Fruit fly (Drosophila melanogaster) whole organism, embryonic: ENCODE measurements around the gene trr.
A peak's percentile ranks its signal among the peaks of the same experiment; 100 is the strongest.

Source experiments
- Awh ChIP-seq: fragments of 200-800 bp; sonication (Bioruptor generic); IDR thresholded peaks from 2 replicates; pipeline ENCODE4, ENCODE4 v1.3.6; 2022; ENCODE audit warnings: missing biosample characterization, missing genetic modification characterization
- CG12942 ChIP-seq: fragments of 200-800 bp; sonication (Bioruptor generic); optimal IDR thresholded peaks from 3 replicates; lab custom pipeline; 2016; ENCODE audit warnings: missing biosample characterization, missing genetic modification characterization
- CG16863 ChIP-seq: fragments of 200-800 bp; sonication (Bioruptor generic); optimal IDR thresholded peaks from 3 replicates; lab custom pipeline; 2016; ENCODE audit warnings: missing biosample characterization, missing genetic modification characterization
- CG17361 ChIP-seq: fragments of 200-800 bp; sonication (Bioruptor generic); IDR thresholded peaks from 3 replicates; pipeline ENCODE4 v1.3.6; 2022; ENCODE audit warnings: missing biosample characterization, missing genetic modification characterization
- CG17612 ChIP-seq: fragments of 200-800 bp; sonication (Bioruptor generic); IDR thresholded peaks from 2 replicates; pipeline ENCODE4 v1.3.6; 2022; ENCODE audit warnings: missing biosample characterization, missing genetic modification characterization
- CG18619 ChIP-seq: fragments of 200-800 bp; sonication (Bioruptor generic); optimal IDR thresholded peaks from 3 replicates; lab custom pipeline; 2017; ENCODE audit warnings: missing biosample characterization, mild to moderate bottlenecking, missing genetic modification characterization
- CG2116 ChIP-seq: fragments of 200-800 bp; sonication (Bioruptor generic); optimal IDR thresholded peaks from 3 replicates; lab custom pipeline; 2018; ENCODE audit warnings: missing biosample characterization, mild to moderate bottlenecking, missing genetic modification characterization
- CG2120 ChIP-seq: fragments of 200-800 bp; sonication (Bioruptor generic); optimal IDR thresholded peaks from 3 replicates; lab custom pipeline; 2016; ENCODE audit warnings: missing biosample characterization, missing genetic modification characterization
- CG30403 ChIP-seq: fragments of 200-800 bp; sonication (Bioruptor generic); optimal IDR thresholded peaks from 3 replicates; lab custom pipeline; 2016; ENCODE audit warnings: missing biosample characterization, missing genetic modification characterization
- CG3065 ChIP-seq: fragments of 200-800 bp; sonication (Bioruptor generic); optimal IDR thresholded peaks from 2 replicates; lab custom pipeline; 2016; ENCODE audit warnings: missing biosample characterization, missing genetic modification characterization
- CG32532 ChIP-seq: fragments of 200-800 bp; sonication (Bioruptor generic); IDR thresholded peaks from 2 replicates; pipeline ENCODE4 v1.3.6; 2022; ENCODE audit warnings: missing biosample characterization, missing genetic modification characterization
- CG3847 ChIP-seq: fragments of 200-800 bp; sonication (Bioruptor generic); IDR thresholded peaks from 2 replicates; pipeline ENCODE4 v1.3.6; 2022; ENCODE audit warnings: missing biosample characterization, missing genetic modification characterization
- CG6175 ChIP-seq: fragments of 200-800 bp; sonication (Bioruptor generic); IDR thresholded peaks from 3 replicates; pipeline ENCODE4 v1.3.6; 2022; ENCODE audit warnings: missing biosample characterization, missing genetic modification characterization
- CG7839 ChIP-seq: fragments of 200-800 bp; sonication (Bioruptor generic); optimal IDR thresholded peaks from 3 replicates; lab custom pipeline; 2018; ENCODE audit warnings: missing biosample characterization, mild to moderate bottlenecking, missing genetic modification characterization, moderate library complexity
- CG7987 ChIP-seq: fragments of 200-800 bp; sonication (Bioruptor generic); optimal IDR thresholded peaks from 2 replicates; lab custom pipeline; 2018; ENCODE audit warnings: missing biosample characterization, mild to moderate bottlenecking, missing genetic modification characterization, moderate library complexity
- CG9215 ChIP-seq: fragments of 200-800 bp; sonication (Bioruptor generic); IDR thresholded peaks from 2 replicates; pipeline ENCODE4 v1.3.6; 2022; ENCODE audit warnings: missing biosample characterization, missing genetic modification characterization
- CG9797 ChIP-seq: fragments of 200-800 bp; sonication (Bioruptor generic); optimal IDR thresholded peaks from 3 replicates; lab custom pipeline; 2018; ENCODE audit warnings: missing biosample characterization, mild to moderate bottlenecking, missing genetic modification characterization
- CTCF ChIP-seq: fragments of 200-800 bp; sonication (Bioruptor generic); optimal IDR thresholded peaks from 2 replicates; lab custom pipeline; 2017; ENCODE audit warnings: missing biosample characterization, mild to moderate bottlenecking, missing genetic modification characterization, moderate library complexity
- Doc2 ChIP-seq: fragments of 200-800 bp; sonication (Bioruptor generic); IDR thresholded peaks from 2 replicates; pipeline ENCODE4 v1.3.6; 2022; ENCODE audit warnings: missing biosample characterization, missing genetic modification characterization
- Dp ChIP-seq: fragments of 200-800 bp; sonication (Bioruptor generic); optimal IDR thresholded peaks from 2 replicates; lab custom pipeline; 2018; ENCODE audit warnings: missing biosample characterization, mild to moderate bottlenecking, missing genetic modification characterization, moderate library complexity
- E2f2 ChIP-seq: fragments of 200-800 bp; sonication (Bioruptor generic); IDR thresholded peaks from 2 replicates; pipeline ENCODE4 v1.3.6; 2022; ENCODE audit warnings: missing biosample characterization, missing genetic modification characterization
- Hand ChIP-seq: fragments of 200-800 bp; sonication (Bioruptor generic); optimal IDR thresholded peaks from 2 replicates; lab custom pipeline; 2017; ENCODE audit warnings: mild to moderate bottlenecking, missing biosample characterization, missing genetic modification reagents, missing genetic modification characterization
- Hsf ChIP-seq: fragments of 200-800 bp; sonication (Bioruptor generic); optimal IDR thresholded peaks from 3 replicates; lab custom pipeline; 2016; ENCODE audit warnings: missing biosample characterization, missing genetic modification characterization
- Kr ChIP-seq: fragments of 200-800 bp; sonication (Bioruptor generic); optimal IDR thresholded peaks from 2 replicates; lab custom pipeline; 2017; ENCODE audit warnings: missing biosample characterization, mild to moderate bottlenecking, missing genetic modification characterization
- Myb ChIP-seq: fragments of 200-800 bp; sonication (Bioruptor generic); optimal IDR thresholded peaks from 2 replicates; lab custom pipeline; 2016; ENCODE audit warnings: missing biosample characterization, missing genetic modification characterization
- Nf-YC ChIP-seq: fragments of 200-800 bp; optimal IDR thresholded peaks from 3 replicates; lab custom pipeline; 2019; ENCODE audit warnings: missing biosample characterization, mild to moderate bottlenecking, missing genetic modification characterization, moderate library complexity
- Sin3A ChIP-seq: fragments of >200 bp; optimal IDR thresholded peaks from 2 replicates; lab custom pipeline; 2018
- Sry-β ChIP-seq: fragments of 200-800 bp; sonication (Bioruptor generic); optimal IDR thresholded peaks from 2 replicates; lab custom pipeline; 2018; ENCODE audit warnings: missing biosample characterization, mild to moderate bottlenecking, missing genetic modification characterization, moderate library complexity
- Sry-δ ChIP-seq: fragments of 200-800 bp; sonication (Bioruptor generic); optimal IDR thresholded peaks from 2 replicates; lab custom pipeline; 2016; ENCODE audit warnings: missing biosample characterization, missing genetic modification characterization
- YL-1 ChIP-seq: fragments of 200-800 bp; sonication (Bioruptor generic); optimal IDR thresholded peaks from 3 replicates; lab custom pipeline; 2017; ENCODE audit warnings: missing biosample characterization, mild to moderate bottlenecking, missing genetic modification characterization
- btn ChIP-seq: fragments of 200-800 bp; sonication (Bioruptor generic); optimal IDR thresholded peaks from 2 replicates; lab custom pipeline; 2016; ENCODE audit warnings: missing biosample characterization, missing genetic modification characterization
- chm ChIP-seq: fragments of 200-800 bp; sonication (Bioruptor generic); IDR thresholded peaks from 2 replicates; pipeline ENCODE4 v1.3.6; 2022; ENCODE audit warnings: missing biosample characterization, missing genetic modification characterization
- crol ChIP-seq: fragments of 200-800 bp; sonication (Bioruptor generic); IDR thresholded peaks from 2 replicates; pipeline ENCODE4 v1.3.6; 2022; ENCODE audit warnings: missing biosample characterization, missing genetic modification characterization
- cwo ChIP-seq: fragments of 200-800 bp; sonication (Bioruptor generic); optimal IDR thresholded peaks from 3 replicates; lab custom pipeline; 2017; ENCODE audit warnings: missing biosample characterization, missing genetic modification characterization, mild to moderate bottlenecking, moderate library complexity, missing genetic modification reagents
- ewg ChIP-seq: fragments of 200-800 bp; sonication (Bioruptor generic); optimal IDR thresholded peaks from 3 replicates; lab custom pipeline; 2017; ENCODE audit warnings: mild to moderate bottlenecking, missing biosample characterization, missing genetic modification reagents, missing genetic modification characterization
- insv ChIP-seq, 2 experiments: fragments of 200-800 bp; sonication (Bioruptor generic); optimal IDR thresholded peaks; 3 replicates each; lab custom pipeline; 2016 to 2018; ENCODE audit warnings: missing biosample characterization in 2 of 2, missing genetic modification characterization in 2 of 2
- mam ChIP-seq: fragments of 200-800 bp; sonication (Bioruptor generic); optimal IDR thresholded peaks from 3 replicates; lab custom pipeline; 2016; ENCODE audit warnings: missing biosample characterization, missing genetic modification characterization
- pb ChIP-seq: fragments of 200-800 bp; sonication (Bioruptor generic); optimal IDR thresholded peaks from 3 replicates; lab custom pipeline; 2016; ENCODE audit warnings: missing biosample characterization, missing genetic modification characterization
- pros ChIP-seq: fragments of 200-800 bp; sonication (Bioruptor generic); optimal IDR thresholded peaks from 3 replicates; lab custom pipeline; 2019; ENCODE audit warnings: missing biosample characterization, mild to moderate bottlenecking, missing genetic modification characterization, moderate library complexity
- pzg ChIP-seq: fragments of 200-800 bp; sonication (Bioruptor generic); optimal IDR thresholded peaks from 3 replicates; lab custom pipeline; 2018; ENCODE audit warnings: missing biosample characterization, mild to moderate bottlenecking, missing genetic modification characterization, moderate library complexity
- ranshi ChIP-seq: fragments of 200-800 bp; sonication (Bioruptor generic); IDR thresholded peaks from 2 replicates; pipeline ENCODE4 v1.3.6; 2022; ENCODE audit warnings: missing biosample characterization, missing genetic modification characterization
- row ChIP-seq: fragments of 200-800 bp; sonication (Bioruptor generic); IDR thresholded peaks from 3 replicates; pipeline ENCODE4 v1.3.6; 2022; ENCODE audit warnings: missing biosample characterization, missing genetic modification characterization
- stwl ChIP-seq: fragments of 200-800 bp; sonication (Bioruptor generic); optimal IDR thresholded peaks from 3 replicates; lab custom pipeline; 2018; ENCODE audit warnings: missing biosample characterization, mild to moderate bottlenecking, missing genetic modification characterization, moderate library complexity
- tgo ChIP-seq: fragments of 200-800 bp; sonication (Bioruptor generic); IDR thresholded peaks from 3 replicates; pipeline ENCODE4 v1.3.6; 2022; ENCODE audit warnings: missing biosample characterization, missing genetic modification characterization
- tna ChIP-seq: fragments of 200-800 bp; sonication (Bioruptor generic); IDR thresholded peaks from 2 replicates; pipeline ENCODE4 v1.3.6; 2022; ENCODE audit warnings: missing biosample characterization, missing genetic modification characterization; ENCODE audit not compliant: partially characterized antibody
- trem ChIP-seq: fragments of 200-800 bp; optimal IDR thresholded peaks from 3 replicates; lab custom pipeline; 2019; ENCODE audit warnings: missing biosample characterization, mild to moderate bottlenecking, missing genetic modification characterization, moderate library complexity

Gene trr

dm6 chrX:1927473-1928306 lies 37.9 kb upstream of the trr start, which contains the start of gene CG11596 (continued):
- peak; percentile 11; the same call in 1 of the 2 replicates for TF ChIP-seq ranshi (GFP tag; lab: Robert Waterston, UW)
- no peak for TF ChIP-seq Doc2
- TF ChIP-seq Nf-YC, result peak; percentile 20
- peak; percentile 19; the same call in 1 of the 2 replicates for TF ChIP-seq CG32532 (GFP tag; lab: Robert Waterston, UW)
- no peak for TF ChIP-seq CG6175 (GFP tag; lab: Robert Waterston, UW)
- peak; percentile 93 for TF ChIP-seq Sry-β (GFP tag; lab: Kevin White, UChicago)
- 0 out of 2 replicates have a peak, but pooled peaks have one; percentile 24 for TF ChIP-seq chm
- peak; percentile 61 for TF ChIP-seq cwo
- TF ChIP-seq Awh, result no peak
- peak; percentile 3 for TF ChIP-seq CG3065 (GFP tag; lab: Kevin White, UChicago)
- TF ChIP-seq Hand (GFP tag; lab: Kevin White, UChicago), result no peak
- TF ChIP-seq pros (GFP tag; lab: Kevin White, UChicago), result no peak
- peak; percentile 50 for TF ChIP-seq Sin3A (lab: Kevin White, UChicago)
- peak; percentile 46 for TF ChIP-seq trem
- TF ChIP-seq CG17612, result no peak
- peak; percentile 34 for TF ChIP-seq Sry-δ (GFP tag; lab: Kevin White, UChicago)
- TF ChIP-seq CG3847, result no peak
- no peak for TF ChIP-seq btn
- peak; percentile 73 for TF ChIP-seq crol
- TF ChIP-seq Dp, result peak; percentile 93
- TF ChIP-seq E2f2 (GFP tag; lab: Robert Waterston, UW), result peak; percentile 91
- no peak for TF ChIP-seq CG18619 (GFP tag; lab: Kevin White, UChicago)
- TF ChIP-seq CG7987 (GFP tag; lab: Kevin White, UChicago), result no peak
- peak; percentile 93 for TF ChIP-seq CG16863
- no peak for TF ChIP-seq pb (GFP tag; lab: Kevin White, UChicago)
- TF ChIP-seq CG2120, result peak; percentile 47
- peak; percentile 65 for TF ChIP-seq pzg
- TF ChIP-seq insv (GFP tag; optimal IDR thresholded peaks at IDR 0.05; lab: Kevin White, UChicago), result peak in 1 of 2 experiments; percentile 2
- peak; percentile 63 for TF ChIP-seq CG2116 (GFP tag; lab: Kevin White, UChicago)
- 0 out of 3 replicates have a peak, but pooled peaks have one; percentile 25 for TF ChIP-seq tgo (GFP tag; lab: Robert Waterston, UW)
- TF ChIP-seq Kr (GFP tag; lab: Kevin White, UChicago), result no peak
- peak; percentile 55 for TF ChIP-seq Myb (GFP tag; lab: Kevin White, UChicago)
- peak; percentile 28; the same call in 1 of the 2 replicates for TF ChIP-seq CG9215 (GFP tag; lab: Robert Waterston, UW)
- 0 out of 3 replicates have a peak, but pooled peaks have one; percentile 28 for TF ChIP-seq CG17361 (GFP tag; lab: Robert Waterston, UW)
- peak; percentile 4 for TF ChIP-seq Hsf (GFP tag; lab: Kevin White, UChicago)
- no peak for TF ChIP-seq tna (GFP tag; lab: Robert Waterston, UW)
- no peak for TF ChIP-seq ewg (GFP tag; lab: Kevin White, UChicago)
- TF ChIP-seq mam (GFP tag; lab: Kevin White, UChicago), result peak; percentile 13
- no peak for TF ChIP-seq CG12942
- peak; percentile 71 for TF ChIP-seq CG9797 (GFP tag; lab: Kevin White, UChicago)
- TF ChIP-seq YL-1 (GFP tag; lab: Kevin White, UChicago), result peak; percentile 67
- TF ChIP-seq CTCF (GFP tag; lab: Kevin White, UChicago), result peak; percentile 9
- TF ChIP-seq CG7839 (tag; lab: Kevin White, UChicago), result no peak
- TF ChIP-seq stwl, result peak; percentile 30
- peak; percentile 13 for TF ChIP-seq CG30403 (GFP tag; lab: Kevin White, UChicago)
- TF ChIP-seq row (GFP tag; lab: Robert Waterston, UW), result peak; percentile 72
